Worm (Caenorhabditis elegans) whole organism, L2 larva: ENCODE measurements around the gene B0513.90.

Experiments used
- F13H6.1 ChIP-seq: sonication (generic microtip); optimal IDR thresholded peaks from 2 replicates; lab custom pipeline; 2016; ENCODE audit warnings: missing genetic modification characterization, missing compliant biosample characterization
- alr-1 ChIP-seq: fragments of 150-350 bp; optimal IDR thresholded peaks from 2 replicates; lab custom pipeline; 2014; ENCODE audit warnings: missing biosample characterization, missing genetic modification characterization
- dmd-4 ChIP-seq: sonication (generic microtip); optimal IDR thresholded peaks from 2 replicates; lab custom pipeline; 2017; ENCODE audit warnings: missing biosample characterization, missing genetic modification characterization
- elt-1 ChIP-seq: fragments of 150-350 bp; optimal IDR thresholded peaks from 2 replicates; lab custom pipeline; 2014; ENCODE audit warnings: missing biosample characterization, missing genetic modification characterization
- elt-3 ChIP-seq: sonication (generic microtip); optimal IDR thresholded peaks from 2 replicates; lab custom pipeline; 2017; ENCODE audit warnings: missing biosample characterization, missing genetic modification characterization
- lin-13 ChIP-seq: fragments of 150-350 bp; optimal IDR thresholded peaks from 2 replicates; lab custom pipeline; 2014; ENCODE audit warnings: missing biosample characterization, missing genetic modification reagents, missing genetic modification characterization
- mab-5 ChIP-seq: fragments of 150-350 bp; optimal IDR thresholded peaks from 2 replicates; lab custom pipeline; 2014; ENCODE audit warnings: missing biosample characterization, missing genetic modification characterization
- nhr-11 ChIP-seq: fragments of 150-350 bp; optimal IDR thresholded peaks from 2 replicates; lab custom pipeline; 2014; ENCODE audit warnings: missing biosample characterization, missing genetic modification characterization
- nhr-237 ChIP-seq: fragments of 150-350 bp; optimal IDR thresholded peaks from 2 replicates; lab custom pipeline; 2014; ENCODE audit warnings: missing biosample characterization, missing genetic modification characterization
- sem-4 ChIP-seq: fragments of 150-350 bp; optimal IDR thresholded peaks from 2 replicates; lab custom pipeline; 2014; ENCODE audit warnings: missing biosample characterization, missing genetic modification reagents, missing genetic modification characterization
- snpc-4 ChIP-seq: fragments of 150-350 bp; optimal IDR thresholded peaks from 2 replicates; lab custom pipeline; 2014; ENCODE audit warnings: missing biosample characterization, missing genetic modification characterization
- zag-1 ChIP-seq: fragments of 150-350 bp; optimal IDR thresholded peaks from 2 replicates; lab custom pipeline; 2014; ENCODE audit warnings: missing biosample characterization, missing genetic modification characterization
- ztf-11 ChIP-seq: sonication (generic microtip); optimal IDR thresholded peaks from 2 replicates; lab custom pipeline; 2017; ENCODE audit warnings: missing biosample characterization, missing genetic modification characterization

DNA sequence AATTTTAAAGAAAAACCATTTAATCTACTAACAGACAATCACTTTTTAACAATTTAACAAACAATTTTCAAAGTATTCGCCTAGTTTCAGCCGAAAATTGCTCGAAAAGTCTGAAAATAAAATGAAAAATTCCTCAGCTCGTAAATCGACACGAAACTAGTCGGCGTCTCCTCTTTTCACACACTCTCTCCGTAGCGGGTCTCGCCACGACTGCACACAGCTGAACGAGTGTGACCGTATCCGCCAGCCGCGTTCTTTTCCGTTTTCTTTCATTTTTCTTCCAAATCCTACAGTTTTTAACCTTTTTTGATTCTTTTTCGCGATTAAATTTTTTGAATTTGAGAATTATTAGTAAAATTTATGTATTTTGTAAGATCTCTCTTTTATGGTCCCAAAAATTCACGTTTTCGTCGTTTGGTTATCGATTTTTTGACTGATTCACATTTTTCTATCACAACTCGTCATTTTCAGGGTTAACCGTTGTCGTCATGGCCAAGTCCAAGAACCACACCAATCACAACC lies 15.0 kb downstream of the B0513.90 start, which contains the start of gene rpl-29:
- TF ChIP-seq elt-1, result no peak
- peak; percentile 59 for TF ChIP-seq sem-4 (tag; lab: Kevin White, UChicago)
- TF ChIP-seq snpc-4 (tag; lab: Kevin White, UChicago), result peak; percentile 80
- no peak for TF ChIP-seq zag-1 (tag; lab: Kevin White, UChicago)
- TF ChIP-seq nhr-11, result no peak
- peak; percentile 71 for TF ChIP-seq mab-5
- peak; percentile 83 for TF ChIP-seq F13H6.1 (tag; lab: Kevin White, UChicago)
- no peak for TF ChIP-seq ztf-11
- TF ChIP-seq lin-13 (GFP tag; lab: Kevin White, UChicago), result peak; percentile 77
- no peak for TF ChIP-seq alr-1
- no peak for TF ChIP-seq elt-3 (tag; lab: Kevin White, UChicago)
- no peak for TF ChIP-seq dmd-4
- no peak for TF ChIP-seq nhr-237 (tag; lab: Kevin White, UChicago)
